Worm (Caenorhabditis elegans) whole organism, L2 larva: ENCODE data around the gene srh-47.
A peak's percentile ranks its signal among the peaks of the same experiment; 100 is the strongest.

ENCODE experiments used
- C34F6.9 ChIP-seq: fragments of 150-350 bp; optimal IDR thresholded peaks from 2 replicates; lab custom pipeline; 2014; ENCODE audit warnings: missing biosample characterization, missing genetic modification characterization
- F13H6.1 ChIP-seq: sonication (generic microtip); optimal IDR thresholded peaks from 2 replicates; lab custom pipeline; 2016; ENCODE audit warnings: missing genetic modification characterization, missing compliant biosample characterization
- R02D3.7 ChIP-seq: fragments of 150-350 bp; optimal IDR thresholded peaks from 2 replicates; lab custom pipeline; 2014; ENCODE audit warnings: missing biosample characterization, missing genetic modification characterization
- Y55F3AM.14 ChIP-seq: fragments of 200-800 bp; sonication (Bioruptor generic); optimal IDR thresholded peaks from 2 replicates; lab custom pipeline; 2018; ENCODE audit warnings: mild to moderate bottlenecking, missing genetic modification characterization, missing compliant biosample characterization
- ZK546.5 ChIP-seq: sonication (generic microtip); optimal IDR thresholded peaks from 2 replicates; lab custom pipeline; 2017; ENCODE audit warnings: missing biosample characterization, missing genetic modification characterization
- alr-1 ChIP-seq: fragments of 150-350 bp; optimal IDR thresholded peaks from 2 replicates; lab custom pipeline; 2014; ENCODE audit warnings: missing biosample characterization, missing genetic modification characterization
- aly-2 ChIP-seq: fragments of 150-350 bp; optimal IDR thresholded peaks from 2 replicates; lab custom pipeline; 2014; ENCODE audit warnings: missing biosample characterization, missing genetic modification characterization
- ama-1 ChIP-seq: fragments of 150-350 bp; optimal IDR thresholded peaks from 2 replicates; lab custom pipeline; 2018; ENCODE audit warnings: inconsistent platforms
- blmp-1 ChIP-seq: sonication (generic microtip); optimal IDR thresholded peaks from 2 replicates; lab custom pipeline; 2017; ENCODE audit warnings: missing genetic modification characterization, mild to moderate bottlenecking, missing compliant biosample characterization, antibody characterized with exemption, moderate library complexity; ENCODE audit not compliant: insufficient read depth
- ceh-16 ChIP-seq: fragments of 150-350 bp; optimal IDR thresholded peaks from 2 replicates; lab custom pipeline; 2014; ENCODE audit warnings: missing biosample characterization, missing genetic modification characterization
- ceh-82 ChIP-seq: fragments of 150-350 bp; optimal IDR thresholded peaks from 2 replicates; lab custom pipeline; 2014; ENCODE audit warnings: missing biosample characterization, missing genetic modification characterization
- crh-2 ChIP-seq: sonication (generic microtip); optimal IDR thresholded peaks from 2 replicates; lab custom pipeline; 2017; ENCODE audit warnings: missing biosample characterization, missing genetic modification characterization
- dmd-4 ChIP-seq: sonication (generic microtip); optimal IDR thresholded peaks from 2 replicates; lab custom pipeline; 2017; ENCODE audit warnings: missing biosample characterization, missing genetic modification characterization
- egl-27 ChIP-seq: sonication (generic microtip); optimal IDR thresholded peaks from 3 replicates; lab custom pipeline; 2017; ENCODE audit warnings: missing biosample characterization, missing genetic modification reagents, missing genetic modification characterization
- elt-1 ChIP-seq: fragments of 150-350 bp; optimal IDR thresholded peaks from 2 replicates; lab custom pipeline; 2014; ENCODE audit warnings: missing biosample characterization, missing genetic modification characterization
- elt-3 ChIP-seq: sonication (generic microtip); optimal IDR thresholded peaks from 2 replicates; lab custom pipeline; 2017; ENCODE audit warnings: missing biosample characterization, missing genetic modification characterization
- fos-1 ChIP-seq: fragments of 150-350 bp; optimal IDR thresholded peaks from 2 replicates; lab custom pipeline; 2014; ENCODE audit warnings: missing biosample characterization, missing genetic modification characterization
- gmeb-1 ChIP-seq: fragments of 150-350 bp; optimal IDR thresholded peaks from 2 replicates; lab custom pipeline; 2014; ENCODE audit warnings: missing biosample characterization, missing genetic modification characterization
- lin-11 ChIP-seq: fragments of 150-350 bp; sonication (generic microtip); optimal IDR thresholded peaks from 2 replicates; lab custom pipeline; 2014; ENCODE audit warnings: missing biosample characterization, missing genetic modification characterization, inconsistent platforms, mixed read lengths
- lin-13 ChIP-seq: fragments of 150-350 bp; optimal IDR thresholded peaks from 2 replicates; lab custom pipeline; 2014; ENCODE audit warnings: missing biosample characterization, missing genetic modification reagents, missing genetic modification characterization
- lin-39 ChIP-seq: fragments of 150-350 bp; optimal IDR thresholded peaks from 2 replicates; lab custom pipeline; 2014; ENCODE audit warnings: missing biosample characterization, missing genetic modification reagents, missing genetic modification characterization
- lsy-2 ChIP-seq, 2 experiments: fragments of 150-350 bp in 1 of 2; sonication (generic microtip) in 1 of 2; optimal IDR thresholded peaks; 2 replicates each; lab custom pipeline; 2014 to 2017; ENCODE audit warnings: missing biosample characterization in 2 of 2, missing genetic modification characterization in 2 of 2
- mab-5 ChIP-seq: fragments of 150-350 bp; optimal IDR thresholded peaks from 2 replicates; lab custom pipeline; 2014; ENCODE audit warnings: missing biosample characterization, missing genetic modification characterization
- mbf-1 ChIP-seq: sonication (generic microtip); optimal IDR thresholded peaks from 2 replicates; lab custom pipeline; 2017; ENCODE audit warnings: missing biosample characterization, missing genetic modification characterization
- mdl-1 ChIP-seq, 2 experiments: fragments of 150-350 bp in 1 of 2; sonication (generic microtip) in 1 of 2; optimal IDR thresholded peaks; 2 replicates each; lab custom pipeline; 2017; ENCODE audit warnings: missing biosample characterization in 2 of 2, missing genetic modification characterization in 2 of 2
- nhr-10 ChIP-seq: sonication (generic microtip); optimal IDR thresholded peaks from 2 replicates; lab custom pipeline; 2017; ENCODE audit warnings: missing biosample characterization, missing genetic modification characterization
- nhr-11 ChIP-seq: fragments of 150-350 bp; optimal IDR thresholded peaks from 2 replicates; lab custom pipeline; 2014; ENCODE audit warnings: missing biosample characterization, missing genetic modification characterization
- nhr-12 ChIP-seq: fragments of 150-350 bp; optimal IDR thresholded peaks from 2 replicates; lab custom pipeline; 2014; ENCODE audit warnings: missing biosample characterization, missing genetic modification characterization
- nhr-129 ChIP-seq: fragments of 150-350 bp; optimal IDR thresholded peaks from 2 replicates; lab custom pipeline; 2014; ENCODE audit warnings: missing biosample characterization, missing genetic modification characterization
- nhr-21 ChIP-seq: fragments of 150-350 bp; optimal IDR thresholded peaks from 2 replicates; lab custom pipeline; 2014; ENCODE audit warnings: missing biosample characterization, missing genetic modification characterization
- nhr-23 ChIP-seq: fragments of 150-350 bp; optimal IDR thresholded peaks from 2 replicates; lab custom pipeline; 2014; ENCODE audit warnings: missing biosample characterization, missing genetic modification reagents, missing genetic modification characterization
- nhr-237 ChIP-seq: fragments of 150-350 bp; optimal IDR thresholded peaks from 2 replicates; lab custom pipeline; 2014; ENCODE audit warnings: missing biosample characterization, missing genetic modification characterization
- nhr-25 ChIP-seq: fragments of 150-350 bp; sonication (generic microtip); optimal IDR thresholded peaks from 3 replicates; lab custom pipeline; 2014; ENCODE audit warnings: missing biosample characterization, missing genetic modification characterization
- nhr-6 ChIP-seq: fragments of 150-350 bp; optimal IDR thresholded peaks from 2 replicates; lab custom pipeline; 2014; ENCODE audit warnings: missing biosample characterization, missing genetic modification characterization
- nhr-77 ChIP-seq: fragments of 150-350 bp; optimal IDR thresholded peaks from 2 replicates; lab custom pipeline; 2014; ENCODE audit warnings: missing biosample characterization, missing genetic modification characterization
- peb-1 ChIP-seq: fragments of 150-350 bp; optimal IDR thresholded peaks from 2 replicates; lab custom pipeline; 2014; ENCODE audit warnings: missing biosample characterization, missing genetic modification characterization
- sem-4 ChIP-seq: fragments of 150-350 bp; optimal IDR thresholded peaks from 2 replicates; lab custom pipeline; 2014; ENCODE audit warnings: missing biosample characterization, missing genetic modification reagents, missing genetic modification characterization
- skn-1 ChIP-seq: sonication (generic microtip); optimal IDR thresholded peaks from 2 replicates; lab custom pipeline; 2017; ENCODE audit warnings: missing biosample characterization, missing genetic modification characterization
- sma-3 ChIP-seq: sonication (generic microtip); optimal IDR thresholded peaks from 2 replicates; lab custom pipeline; 2016; ENCODE audit warnings: missing genetic modification reagents, missing genetic modification characterization, missing compliant biosample characterization
- sma-9 ChIP-seq, 2 experiments: fragments of 150-350 bp in 1 of 2; sonication (generic microtip) in 1 of 2; optimal IDR thresholded peaks; 2 replicates each; lab custom pipeline; 2014 to 2016; ENCODE audit warnings: missing genetic modification characterization in 2 of 2, mild to moderate bottlenecking in 1 of 2, missing biosample characterization in 1 of 2, missing compliant biosample characterization in 1 of 2, missing genetic modification reagents in 1 of 2, moderate library complexity in 1 of 2
- snpc-4 ChIP-seq: fragments of 150-350 bp; optimal IDR thresholded peaks from 2 replicates; lab custom pipeline; 2014; ENCODE audit warnings: missing biosample characterization, missing genetic modification characterization
- unc-39 ChIP-seq: fragments of 150-350 bp; optimal IDR thresholded peaks from 2 replicates; lab custom pipeline; 2014; ENCODE audit warnings: missing biosample characterization, missing genetic modification characterization
- unc-55 ChIP-seq: fragments of 150-350 bp; sonication (generic microtip); optimal IDR thresholded peaks from 3 replicates; lab custom pipeline; 2014; ENCODE audit warnings: missing biosample characterization, missing genetic modification reagents, missing genetic modification characterization
- unc-62 ChIP-seq: fragments of 150-350 bp; optimal IDR thresholded peaks from 2 replicates; lab custom pipeline; 2014; ENCODE audit warnings: missing biosample characterization, missing genetic modification reagents, missing genetic modification characterization
- zag-1 ChIP-seq: fragments of 150-350 bp; optimal IDR thresholded peaks from 2 replicates; lab custom pipeline; 2014; ENCODE audit warnings: missing biosample characterization, missing genetic modification characterization
- ztf-1 ChIP-seq: fragments of 200-800 bp; sonication (Bioruptor generic); conservative IDR thresholded peaks from 2 replicates; pipeline ENCODE4 v1.3.6; 2022; ENCODE audit warnings: missing genetic modification characterization, missing compliant biosample characterization
- ztf-11 ChIP-seq: sonication (generic microtip); optimal IDR thresholded peaks from 2 replicates; lab custom pipeline; 2017; ENCODE audit warnings: missing biosample characterization, missing genetic modification characterization
- ztf-4 ChIP-seq: fragments of 150-350 bp; optimal IDR thresholded peaks from 2 replicates; lab custom pipeline; 2014; ENCODE audit warnings: missing biosample characterization, missing genetic modification characterization

Gene srh-47

DNA sequence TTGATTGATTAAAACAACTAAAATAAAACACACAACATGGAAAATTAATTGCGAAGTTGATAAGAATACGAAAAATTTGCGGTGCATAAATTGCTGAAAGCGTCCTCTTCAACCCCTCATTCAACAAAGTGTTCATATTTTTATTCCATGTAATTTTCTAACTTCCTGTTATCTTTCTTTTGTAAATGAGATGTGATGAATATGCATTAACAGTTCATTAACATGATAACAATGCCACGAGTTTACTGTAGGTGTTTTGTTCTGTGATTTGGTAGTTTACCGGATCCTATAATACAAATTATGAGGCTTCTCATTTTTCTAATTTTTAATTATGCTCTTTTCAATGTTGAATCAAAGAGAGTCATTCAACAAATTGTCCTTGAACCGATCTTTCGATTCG, 28.7 kb upstream of the srh-47 start, which contains the start of gene F47G9.6:
TSS of gene F47G9.6 (plus strand) at position 301 of the 400 bp plus-strand sequence.
- TF ChIP-seq ztf-11 (tag; lab: Kevin White, UChicago): no peak
- no peak for TF ChIP-seq elt-3
- no peak for TF ChIP-seq sma-3 (GFP tag; lab: Kevin White, UChicago)
- TF ChIP-seq ztf-1 (GFP tag; lab: Robert Waterston, UW): no peak
- TF ChIP-seq sma-9 (GFP tag; optimal IDR thresholded peaks at IDR 0.05; lab: Kevin White, UChicago): no peak
- no peak for TF ChIP-seq sma-9 (tag; optimal IDR thresholded peaks at IDR 0.05; lab: Kevin White, UChicago)
- TF ChIP-seq F13H6.1 (tag; lab: Kevin White, UChicago): no peak
- no peak for TF ChIP-seq crh-2
- no peak for TF ChIP-seq ceh-16 (tag; lab: Kevin White, UChicago)
- no peak for TF ChIP-seq skn-1 (tag; lab: Kevin White, UChicago)
- TF ChIP-seq alr-1 (tag; lab: Kevin White, UChicago): no peak
- no peak for TF ChIP-seq nhr-6 (tag; lab: Kevin White, UChicago)
- TF ChIP-seq mab-5 (tag; lab: Kevin White, UChicago): no peak
- TF ChIP-seq lin-11 (tag; lab: Kevin White, UChicago): no peak
- no peak for TF ChIP-seq gmeb-1 (tag; lab: Kevin White, UChicago)
- TF ChIP-seq lsy-2 (tag; optimal IDR thresholded peaks at IDR 0.05; lab: Kevin White, UChicago): no peak
- TF ChIP-seq nhr-77: no peak
- TF ChIP-seq nhr-129 (tag; lab: Kevin White, UChicago): no peak
- TF ChIP-seq peb-1 (tag; lab: Kevin White, UChicago): no peak
- no peak for TF ChIP-seq mdl-1 (tag; optimal IDR thresholded peaks at IDR 0.05; lab: Kevin White, UChicago)

- TF ChIP-seq nhr-129 (tag; lab: Kevin White, UChicago) (peak; percentile 69), alr-1 (tag; lab: Kevin White, UChicago) (no peak), egl-27 (tag; lab: Kevin White, UChicago) (no peak), lin-11 (tag; lab: Kevin White, UChicago) (no peak), nhr-10 (tag; lab: Kevin White, UChicago) (no peak), nhr-6 (tag; lab: Kevin White, UChicago) (no peak), mab-5 (tag; lab: Kevin White, UChicago) (no peak), unc-39 (no peak), crh-2 (peak; percentile 80), lsy-2 (tag; optimal IDR thresholded peaks at IDR 0.05; lab: Kevin White, UChicago) (peak; percentile 66 to 93), R02D3.7 (tag; lab: Kevin White, UChicago) (no peak), nhr-21 (tag; lab: Kevin White, UChicago) (no peak), mbf-1 (tag; lab: Kevin White, UChicago) (no peak), elt-3 (no peak), lin-39 (tag; lab: Kevin White, UChicago) (no peak), skn-1 (tag; lab: Kevin White, UChicago) (no peak), ceh-16 (tag; lab: Kevin White, UChicago) (no peak), Y55F3AM.14 (GFP tag; lab: Kevin White, UChicago) (no peak), sem-4 (no peak), nhr-25 (no peak), zag-1 (tag; lab: Kevin White, UChicago) (peak; percentile 47), unc-55 (GFP tag; lab: Kevin White, UChicago) (peak; percentile 61), F13H6.1 (tag; lab: Kevin White, UChicago) (peak; percentile 51), nhr-23 (tag; lab: Kevin White, UChicago) (no peak), ZK546.5 (no peak), nhr-12 (tag; lab: Kevin White, UChicago) (no peak), snpc-4 (tag; lab: Kevin White, UChicago) (peak; percentile 12), dmd-4 (tag; lab: Kevin White, UChicago) (no peak), nhr-237 (tag; lab: Kevin White, UChicago) (no peak), ztf-1 (GFP tag; lab: Robert Waterston, UW) (no peak), C34F6.9 (tag; lab: Kevin White, UChicago) (peak; percentile 77), elt-1 (tag; lab: Kevin White, UChicago) (no peak), sma-9 (GFP tag; optimal IDR thresholded peaks at IDR 0.05; lab: Kevin White, UChicago) (peak; percentile 63), sma-9 (tag; optimal IDR thresholded peaks at IDR 0.05; lab: Kevin White, UChicago) (no peak), blmp-1 (tag; lab: Kevin White, UChicago) (no peak), mdl-1 (tag; optimal IDR thresholded peaks at IDR 0.05; lab: Kevin White, UChicago) (no peak), ztf-11 (tag; lab: Kevin White, UChicago) (no peak), unc-62 (GFP tag; lab: Kevin White, UChicago) (no peak), lin-13 (GFP tag; lab: Kevin White, UChicago) (peak; percentile 6), fos-1 (tag; lab: Kevin White, UChicago) (peak; percentile 33), nhr-11 (no peak), sma-3 (GFP tag; lab: Kevin White, UChicago) (peak; percentile 54), ztf-4 (tag; lab: Kevin White, UChicago) (no peak), nhr-77 (no peak), gmeb-1 (tag; lab: Kevin White, UChicago) (no peak), peb-1 (tag; lab: Kevin White, UChicago) (no peak), aly-2 (tag; lab: Kevin White, UChicago) (no peak), ama-1 (lab: Kevin White, UChicago) (no peak), ceh-82 (no peak)
- TF ChIP-seq, all 48 proteins: peak for 12
Measured at ce11 chrV:11326914-11327367, 26.5 kb upstream of the srh-47 start, which contains the start of gene tmed-10. Gene tmed-10 (minus strand): TSS chrV:11326964.
